Worm (Caenorhabditis elegans): ENCODE results near the gene fbxa-164.

DNA sequence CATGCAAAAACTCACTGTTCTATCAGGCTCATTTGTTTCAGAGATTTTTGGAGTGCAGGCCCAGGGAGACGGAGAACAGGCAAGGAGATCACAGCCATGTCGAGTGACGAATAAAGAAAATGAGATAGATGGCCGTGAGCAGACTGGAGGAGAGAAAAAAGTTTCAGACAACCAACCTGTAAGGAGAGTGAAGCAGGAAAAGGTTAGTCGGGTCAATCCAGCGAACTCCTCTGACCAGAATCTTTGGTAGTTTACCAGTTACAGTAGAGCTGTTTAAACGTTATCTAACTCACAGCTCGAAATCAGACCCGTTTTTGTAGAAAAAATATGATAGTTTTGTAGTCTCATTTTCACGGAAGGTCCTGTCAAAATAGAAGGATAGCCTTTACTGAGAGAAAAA, 34.9 kb upstream of the fbxa-164 start, which contains the start of gene fbxb-21:
- TF ChIP-seq him-1 (tag; optimal IDR thresholded peaks at IDR 0.05): no peak
- TF ChIP-seq W03F9.2 (tag; optimal IDR thresholded peaks at IDR 0.05): no peak
- no peak for TF ChIP-seq dao-5 (tag; optimal IDR thresholded peaks at IDR 0.05)

Data from whole organism, L4/young adult.